Fruit fly (Drosophila melanogaster) Kc167 (cell line): ENCODE data around the gene trk.

Source experiments
- Myc ChIP-seq: fragments of >200 bp; optimal IDR thresholded peaks from 2 replicates; lab custom pipeline; 2017; ENCODE audit warnings: missing external identifiers
- h ChIP-seq: fragments of >200 bp; optimal IDR thresholded peaks from 3 replicates; lab custom pipeline; 2018; ENCODE audit warnings: missing external identifiers
- insv ChIP-seq: fragments of >200 bp; optimal IDR thresholded peaks from 3 replicates; lab custom pipeline; 2018; ENCODE audit warnings: missing external identifiers
- ttk ChIP-seq: sonication (Bioruptor generic); optimal IDR thresholded peaks from 2 replicates; lab custom pipeline; 2017; ENCODE audit warnings: missing external identifiers

dm6 chr2L:10251592-10251991, 20.5 kb downstream of the trk start, which contains the start of gene Ror:
- TF ChIP-seq Myc (lab: Kevin White, UChicago) = no peak
- no peak for TF ChIP-seq ttk (lab: Kevin White, UChicago)
- TF ChIP-seq h (lab: Kevin White, UChicago) = no peak
- no peak for TF ChIP-seq insv
